Worm (Caenorhabditis elegans): ENCODE data around the gene F49H12.2.

The F49H12.2 gene

ce11 chrX:2099002-2099401 is 13.9 kb downstream of the F49H12.2 start:
- TF ChIP-seq elt-2 (tag; optimal IDR thresholded peaks at IDR 0.05) (no peak), ceh-18 (tag; optimal IDR thresholded peaks at IDR 0.05) (no peak), pha-2 (tag; optimal IDR thresholded peaks at IDR 0.05) (no peak), ceh-6 (GFP tag; optimal IDR thresholded peaks at IDR 0.05) (no peak), eyg-1 (tag; optimal IDR thresholded peaks at IDR 0.05) (no peak), mec-3 (tag; optimal IDR thresholded peaks at IDR 0.05; ENCODE audit: borderline replicate concordance) (no peak), ttx-3 (tag; optimal IDR thresholded peaks at IDR 0.05) (no peak), ceh-19 (GFP tag; optimal IDR thresholded peaks at IDR 0.05) (no peak), ama-1 (optimal IDR thresholded peaks at IDR 0.05) (no peak), unc-3 (GFP tag; conservative IDR thresholded peaks at IDR 0.05) (no peak), unc-3 (tag; optimal IDR thresholded peaks at IDR 0.05) (no peak), sox-4 (tag; optimal IDR thresholded peaks at IDR 0.05) (no peak), pqm-1 (tag; optimal IDR thresholded peaks at IDR 0.05) (no peak), ceh-31 (tag; optimal IDR thresholded peaks at IDR 0.05) (no peak), ceh-34 (tag; optimal IDR thresholded peaks at IDR 0.05) (no peak), dmd-4 (tag; optimal IDR thresholded peaks at IDR 0.05; ENCODE audit: borderline replicate concordance) (no peak), dve-1 (tag; optimal IDR thresholded peaks at IDR 0.05) (no peak), elt-4 (tag; optimal IDR thresholded peaks at IDR 0.05) (no peak)

DNA sequence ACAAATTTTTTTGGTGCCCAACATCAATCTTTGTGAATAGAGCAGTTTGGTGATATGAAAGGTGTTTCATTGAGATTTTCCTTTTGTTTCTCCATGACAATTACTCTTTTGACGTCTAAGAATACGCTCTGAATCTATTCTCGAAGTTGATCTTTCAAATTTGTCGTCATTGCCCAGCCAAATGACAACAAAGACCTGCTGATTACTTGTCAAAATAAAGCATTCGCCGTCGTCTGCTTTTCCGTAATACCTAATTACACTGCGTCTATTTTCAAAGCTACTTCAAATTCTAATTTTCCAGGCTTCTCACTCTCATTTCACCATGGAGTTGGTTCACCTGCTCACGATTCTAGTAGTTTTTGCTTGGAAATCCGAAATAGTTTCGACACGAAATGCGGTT is 20.2 kb downstream of the F49H12.2 start, which contains the start of gene F53B1.3:
TSS of gene F53B1.3 (plus strand) at position 301 of the 400 bp plus-strand sequence.
- TF ChIP-seq eyg-1 (tag; optimal IDR thresholded peaks at IDR 0.05), result no peak
- TF ChIP-seq dmd-4 (tag; optimal IDR thresholded peaks at IDR 0.05; ENCODE audit: borderline replicate concordance), result no peak
- TF ChIP-seq sox-2 (GFP tag; IDR thresholded peaks at IDR 0.05), result no peak
- TF ChIP-seq sox-4 (tag; optimal IDR thresholded peaks at IDR 0.05), result no peak
- no peak for TF ChIP-seq npax-4 (tag; optimal IDR thresholded peaks at IDR 0.05)
- no peak for TF ChIP-seq nhr-11 (tag; optimal IDR thresholded peaks at IDR 0.05)
- TF ChIP-seq dve-1 (tag; optimal IDR thresholded peaks at IDR 0.05), result no peak
- TF ChIP-seq ceh-30 (tag; optimal IDR thresholded peaks at IDR 0.05), result no peak
- no peak for TF ChIP-seq fkh-6 (tag; optimal IDR thresholded peaks at IDR 0.05)
- no peak for TF ChIP-seq unc-55 (GFP tag; optimal IDR thresholded peaks at IDR 0.05)
- no peak for TF ChIP-seq hlh-13 (GFP tag; optimal IDR thresholded peaks at IDR 0.05)

DNA sequence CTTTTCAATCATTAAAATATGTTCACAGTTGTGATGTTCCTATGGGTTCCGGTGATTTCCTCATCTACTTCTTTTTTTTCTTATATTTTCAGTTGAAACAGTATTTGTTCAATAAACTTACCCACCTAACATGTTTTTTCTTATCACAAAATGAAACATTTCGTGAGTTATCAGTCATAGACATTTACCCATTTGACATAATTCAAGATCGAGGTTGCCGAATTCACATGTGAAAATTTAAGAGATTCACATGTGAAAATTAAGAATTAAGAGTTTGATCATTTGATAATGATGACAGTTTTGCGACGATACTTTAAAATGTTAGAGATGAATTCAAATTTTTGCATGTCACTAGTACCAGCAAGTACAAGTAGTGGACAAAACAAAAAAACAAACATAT is 22.3 kb downstream of the F49H12.2 start:
- peak; percentile 35 for TF ChIP-seq elt-2 (tag; optimal IDR thresholded peaks at IDR 0.05)
- TF ChIP-seq ceh-34 (tag; optimal IDR thresholded peaks at IDR 0.05), result no peak

DNA sequence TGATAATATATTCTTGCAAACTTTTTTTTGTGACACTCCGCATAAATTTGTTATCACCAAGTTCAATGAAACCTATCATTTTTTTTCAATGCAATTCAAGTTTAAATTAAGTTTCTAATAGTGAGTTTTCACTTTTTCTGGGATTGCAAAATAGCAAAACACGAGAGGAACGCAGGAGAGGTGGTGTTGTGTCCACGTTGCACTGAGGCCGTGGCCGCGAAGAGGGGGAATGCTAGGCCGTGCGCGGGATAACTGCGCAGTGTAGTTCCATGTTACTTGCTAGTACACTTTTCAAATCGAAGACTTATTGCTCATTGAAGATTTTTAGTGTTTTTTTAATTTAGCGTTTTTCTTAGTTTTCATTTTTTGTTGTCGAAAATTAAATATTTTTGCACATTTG is 23.1 kb downstream of the F49H12.2 start:
- TF ChIP-seq K02D7.2 (tag; optimal IDR thresholded peaks at IDR 0.05) (no peak), elt-2 (tag; optimal IDR thresholded peaks at IDR 0.05) (peak; percentile 21), tbx-7 (tag; optimal IDR thresholded peaks at IDR 0.05) (peak; percentile 44), nhr-11 (tag; optimal IDR thresholded peaks at IDR 0.05) (no peak), ref-2 (tag; optimal IDR thresholded peaks at IDR 0.05) (peak; percentile 43), ceh-24 (tag; optimal IDR thresholded peaks at IDR 0.05) (no peak), C08G9.2 (tag; optimal IDR thresholded peaks at IDR 0.05) (peak; percentile 65), ceh-2 (tag; optimal IDR thresholded peaks at IDR 0.05) (peak; percentile 26), unc-55 (GFP tag; optimal IDR thresholded peaks at IDR 0.05) (no peak), tbx-2 (tag; optimal IDR thresholded peaks at IDR 0.05) (peak; percentile 58), ceh-31 (tag; optimal IDR thresholded peaks at IDR 0.05) (peak; percentile 57), F13H6.1 (tag; optimal IDR thresholded peaks at IDR 0.05) (no peak), pha-2 (tag; optimal IDR thresholded peaks at IDR 0.05) (no peak)

- TF ChIP-seq ceh-30 (tag; optimal IDR thresholded peaks at IDR 0.05), result no peak
- TF ChIP-seq unc-55 (GFP tag; optimal IDR thresholded peaks at IDR 0.05), result no peak
- TF ChIP-seq hlh-15 (tag; optimal IDR thresholded peaks at IDR 0.05), result no peak
- no peak for TF ChIP-seq madf-2 (tag; optimal IDR thresholded peaks at IDR 0.05)
- no peak for TF ChIP-seq npax-4 (tag; optimal IDR thresholded peaks at IDR 0.05)
- TF ChIP-seq rnt-1 (tag; optimal IDR thresholded peaks at IDR 0.05), result no peak
- no peak for TF ChIP-seq pat-9 (tag; optimal IDR thresholded peaks at IDR 0.05)
- no peak for TF ChIP-seq pqm-1 (tag; optimal IDR thresholded peaks at IDR 0.05)
- TF ChIP-seq elt-2 (tag; optimal IDR thresholded peaks at IDR 0.05), result no peak
- no peak for TF ChIP-seq mec-3 (tag; optimal IDR thresholded peaks at IDR 0.05; ENCODE audit: borderline replicate concordance)
- TF ChIP-seq hlh-30 (tag; optimal IDR thresholded peaks at IDR 0.05; ENCODE audit: insufficient read depth), result no peak
- no peak for TF ChIP-seq elt-4 (tag; optimal IDR thresholded peaks at IDR 0.05)
- no peak for TF ChIP-seq nfya-1 (tag; optimal IDR thresholded peaks at IDR 0.05)
- no peak for TF ChIP-seq nhr-11 (tag; optimal IDR thresholded peaks at IDR 0.05)
- TF ChIP-seq ama-1 (optimal IDR thresholded peaks at IDR 0.05), result no peak
These were observed 23.6 kb downstream of the F49H12.2 start, which contains the start of gene F53B1.2 for ce11 chrX:2108682-2109081. F53B1.2 (plus strand) TSS chrX:2108982.
